Worm (Caenorhabditis elegans) whole organism, L3 larva: ENCODE results near the gene F46B3.14.

Experiments used
- ceh-28 ChIP-seq: fragments of 150-350 bp; optimal IDR thresholded peaks from 2 replicates; lab custom pipeline; 2014; ENCODE audit warnings: missing biosample characterization, missing genetic modification reagents, missing genetic modification characterization
- ceh-82 ChIP-seq: fragments of 150-350 bp; optimal IDR thresholded peaks from 2 replicates; lab custom pipeline; 2014; ENCODE audit warnings: missing biosample characterization, missing genetic modification characterization
- jun-1 ChIP-seq: fragments of 150-350 bp; optimal IDR thresholded peaks from 2 replicates; lab custom pipeline; 2014; ENCODE audit warnings: missing biosample characterization, missing genetic modification reagents, missing genetic modification characterization
- lin-39 ChIP-seq: fragments of 150-350 bp; optimal IDR thresholded peaks from 2 replicates; lab custom pipeline; 2018; ENCODE audit warnings: missing biosample characterization, missing genetic modification reagents, missing genetic modification characterization
- mdl-1 ChIP-seq: fragments of 150-350 bp; optimal IDR thresholded peaks from 2 replicates; lab custom pipeline; 2014; ENCODE audit warnings: missing biosample characterization, missing genetic modification characterization
- mml-1 ChIP-seq: fragments of 150-350 bp; sonication (generic microtip); optimal IDR thresholded peaks from 3 replicates; lab custom pipeline; 2014; ENCODE audit warnings: missing biosample characterization, missing genetic modification characterization
- nfya-1 ChIP-seq: sonication (generic microtip); optimal IDR thresholded peaks from 2 replicates; lab custom pipeline; 2017; ENCODE audit warnings: missing genetic modification characterization, mild to moderate bottlenecking, missing compliant biosample characterization, antibody characterized with exemption, moderate library complexity; ENCODE audit not compliant: insufficient read depth
- nhr-12 ChIP-seq: fragments of 150-350 bp; optimal IDR thresholded peaks from 2 replicates; lab custom pipeline; 2014; ENCODE audit warnings: missing biosample characterization, missing genetic modification characterization
- nhr-25 ChIP-seq: sonication (generic microtip); optimal IDR thresholded peaks from 2 replicates; lab custom pipeline; 2017; ENCODE audit warnings: missing biosample characterization, missing genetic modification characterization
- nhr-28 ChIP-seq: fragments of 150-350 bp; optimal IDR thresholded peaks from 2 replicates; lab custom pipeline; 2014; ENCODE audit warnings: missing biosample characterization, missing genetic modification characterization
- skn-1 ChIP-seq: fragments of 150-350 bp; optimal IDR thresholded peaks from 2 replicates; lab custom pipeline; 2014; ENCODE audit warnings: missing biosample characterization, missing genetic modification characterization
- tbx-2 ChIP-seq: sonication (generic microtip); optimal IDR thresholded peaks from 2 replicates; lab custom pipeline; 2016; ENCODE audit warnings: mild to moderate bottlenecking, missing genetic modification characterization, missing compliant biosample characterization
- unc-39 ChIP-seq: sonication (generic microtip); optimal IDR thresholded peaks from 4 replicates; lab custom pipeline; 2017; ENCODE audit warnings: missing biosample characterization, missing genetic modification characterization

- peak; percentile 63 for TF ChIP-seq nhr-25
- TF ChIP-seq ceh-82 = no peak
- TF ChIP-seq skn-1 (tag; lab: Kevin White, UChicago) = no peak
- no peak for TF ChIP-seq jun-1
- no peak for TF ChIP-seq ceh-28 (tag; lab: Kevin White, UChicago)
- no peak for TF ChIP-seq nfya-1 (tag; lab: Kevin White, UChicago)
- TF ChIP-seq tbx-2 (tag; lab: Kevin White, UChicago) = no peak
- no peak for TF ChIP-seq mml-1
- TF ChIP-seq nhr-12 (tag; lab: Kevin White, UChicago) = no peak
- TF ChIP-seq unc-39 (tag; lab: Kevin White, UChicago) = no peak
- TF ChIP-seq nhr-28 = no peak
- TF ChIP-seq lin-39 (tag; lab: Kevin White, UChicago) = no peak
- no peak for TF ChIP-seq mdl-1
Measured at ce11 chrV:20648868-20649267, 17.7 kb upstream of the F46B3.14 start.
